Fruit fly (Drosophila melanogaster): Measurements from ENCODE around the gene CIA30.

CIA30 gene

dm6 chr3R:29783210-29783609, 46.4 kb downstream of the CIA30 start:
- no peak for TF ChIP-seq Rel (GFP tag; optimal IDR thresholded peaks at IDR 0.05)
- TF ChIP-seq Rel (tag; optimal IDR thresholded peaks at IDR 0.05): peak; percentile 97
- no peak for TF ChIP-seq N (GFP tag; optimal IDR thresholded peaks at IDR 0.05)
- TF ChIP-seq rgr (GFP tag; optimal IDR thresholded peaks at IDR 0.05): no peak

DNA sequence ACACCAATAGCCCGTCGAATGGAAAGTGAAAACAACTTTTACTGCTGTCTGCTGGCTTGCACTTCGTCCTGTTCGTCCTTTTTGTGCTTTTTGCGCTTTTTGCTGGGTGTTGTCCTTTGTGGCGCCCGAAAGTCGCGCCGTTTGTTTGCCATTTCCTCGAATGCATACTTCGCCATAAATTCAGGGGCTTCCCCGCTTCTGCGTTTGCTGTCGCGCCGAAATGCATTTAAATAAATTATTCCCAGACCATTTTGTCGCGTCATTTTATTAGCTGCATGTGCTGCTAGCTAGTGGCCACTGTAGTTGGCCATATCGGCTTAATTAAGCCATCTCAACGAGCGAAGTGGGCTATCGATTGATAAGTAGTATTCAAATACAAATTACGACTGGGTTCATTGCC, 48.5 kb downstream of the CIA30 start:
- TF ChIP-seq Jra (GFP tag; optimal IDR thresholded peaks at IDR 0.05) (no peak), Rel (GFP tag; optimal IDR thresholded peaks at IDR 0.05) (no peak), Rel (tag; optimal IDR thresholded peaks at IDR 0.05) (peak; percentile 95), Dif (GFP tag; optimal IDR thresholded peaks at IDR 0.05; ENCODE audit: partially characterized antibody) (no peak)

dm6 chr3R:29786016-29786996, 49.5 kb downstream of the CIA30 start:
- TF ChIP-seq CG32264 (GFP tag; optimal IDR thresholded peaks at IDR 0.05): peak; percentile 59
- peak; percentile 65 for TF ChIP-seq br (GFP tag; optimal IDR thresholded peaks at IDR 0.05)
- TF ChIP-seq rgr (GFP tag; optimal IDR thresholded peaks at IDR 0.05): peak; percentile 55
- TF ChIP-seq pan (optimal IDR thresholded peaks at IDR 0.05): no peak
- TF ChIP-seq Sp1 (GFP tag; optimal IDR thresholded peaks at IDR 0.05): peak; percentile 11
- TF ChIP-seq ey (GFP tag; optimal IDR thresholded peaks at IDR 0.05): peak; percentile 70
- TF ChIP-seq Hr83 (GFP tag; optimal IDR thresholded peaks at IDR 0.05; ENCODE audit: poor library complexity, severe bottlenecking): peak; percentile 61
- no peak for TF ChIP-seq Myc (optimal IDR thresholded peaks at IDR 0.05)
- TF ChIP-seq sage (GFP tag; optimal IDR thresholded peaks at IDR 0.05): peak; percentile 72
- TF ChIP-seq Hnf4 (GFP tag; optimal IDR thresholded peaks at IDR 0.05): peak; percentile 75
- TF ChIP-seq Rel (GFP tag; optimal IDR thresholded peaks at IDR 0.05): peak; percentile 13
- TF ChIP-seq Rel (tag; optimal IDR thresholded peaks at IDR 0.05): peak; percentile 52
- TF ChIP-seq CG9705 (GFP tag; optimal IDR thresholded peaks at IDR 0.05): no peak
- TF ChIP-seq tai (GFP tag; optimal IDR thresholded peaks at IDR 0.05): no peak
- peak; percentile 21 for TF ChIP-seq psq (GFP tag; optimal IDR thresholded peaks at IDR 0.05)
- peak; percentile 70 for TF ChIP-seq woc (GFP tag; optimal IDR thresholded peaks at IDR 0.05)
- TF ChIP-seq HLH106 (tag; optimal IDR thresholded peaks at IDR 0.05): peak; percentile 72
- peak; percentile 21 for TF ChIP-seq brk (GFP tag; optimal IDR thresholded peaks at IDR 0.05)
- TF ChIP-seq fru (GFP tag; optimal IDR thresholded peaks at IDR 0.05): peak; percentile 88
- TF ChIP-seq dmrt93B (GFP tag; optimal IDR thresholded peaks at IDR 0.05): peak; percentile 71
- peak; percentile 27 for TF ChIP-seq Jra (GFP tag; optimal IDR thresholded peaks at IDR 0.05)
- peak; percentile 65 for TF ChIP-seq h (GFP tag; optimal IDR thresholded peaks at IDR 0.05)
- TF ChIP-seq foxo (GFP tag; optimal IDR thresholded peaks at IDR 0.05): peak in 1 of 2 experiments; percentile 85
- TF ChIP-seq lola (GFP tag; optimal IDR thresholded peaks at IDR 0.05): no peak
- peak; percentile 55 for TF ChIP-seq OdsH (GFP tag; optimal IDR thresholded peaks at IDR 0.05)

Data from whole organism, wandering third instar larva.